Fruit fly (Drosophila melanogaster) whole organism, pupa: ENCODE results near the gene CG9389.

Source experiments
- CG12605 ChIP-seq: fragments of 200-800 bp; sonication (Bioruptor generic); IDR thresholded peaks from 2 replicates; pipeline ENCODE4 v1.3.6; 2022; ENCODE audit warnings: missing biosample characterization, missing genetic modification characterization
- CG13204 ChIP-seq: fragments of 200-800 bp; sonication (Bioruptor generic); optimal IDR thresholded peaks from 2 replicates; lab custom pipeline; 2018; ENCODE audit warnings: missing biosample characterization, mild to moderate bottlenecking, missing genetic modification characterization, moderate library complexity
- CG17806 ChIP-seq: fragments of 200-800 bp; sonication (Bioruptor generic); optimal IDR thresholded peaks from 2 replicates; lab custom pipeline; 2018; ENCODE audit warnings: missing biosample characterization, mild to moderate bottlenecking, missing genetic modification characterization, moderate library complexity
- CG34367 ChIP-seq: fragments of 200-800 bp; sonication (Bioruptor generic); optimal IDR thresholded peaks from 2 replicates; lab custom pipeline; 2018; ENCODE audit warnings: missing biosample characterization, mild to moderate bottlenecking, missing genetic modification characterization
- CG4496 ChIP-seq: fragments of 200-800 bp; sonication (Bioruptor generic); IDR thresholded peaks from 3 replicates; pipeline ENCODE4 v1.3.6; 2022; ENCODE audit warnings: missing biosample characterization, missing genetic modification characterization
- CG8159 ChIP-seq: fragments of 200-800 bp; sonication (Bioruptor generic); optimal IDR thresholded peaks from 3 replicates; lab custom pipeline; 2018; ENCODE audit warnings: missing biosample characterization, mild to moderate bottlenecking, missing genetic modification characterization, moderate library complexity
- CG8301 ChIP-seq: fragments of 200-800 bp; sonication (Bioruptor generic); optimal IDR thresholded peaks from 2 replicates; lab custom pipeline; 2018; ENCODE audit warnings: missing biosample characterization, mild to moderate bottlenecking, missing genetic modification characterization
- CG9948 ChIP-seq: fragments of 200-800 bp; sonication (Bioruptor generic); optimal IDR thresholded peaks from 2 replicates; lab custom pipeline; 2018; ENCODE audit warnings: missing biosample characterization, mild to moderate bottlenecking, missing genetic modification characterization, moderate library complexity
- Pif1A ChIP-seq: fragments of 200-800 bp; sonication (Bioruptor generic); optimal IDR thresholded peaks from 3 replicates; lab custom pipeline; 2016; ENCODE audit warnings: missing biosample characterization, missing genetic modification characterization
- fd96Ca ChIP-seq: fragments of 200-800 bp; sonication (Bioruptor generic); IDR thresholded peaks from 3 replicates; pipeline ENCODE4 v1.3.6; 2022; ENCODE audit warnings: missing biosample characterization, missing genetic modification characterization
- gl ChIP-seq: fragments of 200-800 bp; sonication (Bioruptor generic); optimal IDR thresholded peaks from 2 replicates; lab custom pipeline; 2018; ENCODE audit warnings: missing biosample characterization, mild to moderate bottlenecking, missing genetic modification characterization

dm6 chr3L:21284720-21285638 lies 14.6 kb upstream of the CG9389 start:
- TF ChIP-seq CG8159 (tag; lab: Kevin White, UChicago) (no peak), CG13204 (GFP tag; lab: Kevin White, UChicago) (no peak), Pif1A (GFP tag; lab: Kevin White, UChicago) (no peak), CG8301 (tag; lab: Kevin White, UChicago) (no peak), gl (tag; lab: Kevin White, UChicago) (no peak), CG34367 (no peak), fd96Ca (GFP tag; lab: Robert Waterston, UW) (no peak), CG4496 (GFP tag; lab: Robert Waterston, UW) (no peak), CG17806 (tag; lab: Kevin White, UChicago) (no peak), CG9948 (tag; lab: Kevin White, UChicago) (no peak), CG12605 (GFP tag; lab: Robert Waterston, UW) (no peak)
